Worm (Caenorhabditis elegans) whole organism, L4/young adult: ENCODE measurements around the gene C17C3.3.

ENCODE experiments used
- W03F9.2 ChIP-seq: fragments of 150-350 bp; optimal IDR thresholded peaks from 2 replicates; lab custom pipeline; 2014; ENCODE audit warnings: missing biosample characterization, missing genetic modification characterization
- him-1 ChIP-seq: sonication (generic microtip); optimal IDR thresholded peaks from 2 replicates; lab custom pipeline; 2016; ENCODE audit warnings: missing genotype, missing genetic modification reagents, missing genetic modification characterization, missing compliant biosample characterization

- TF ChIP-seq him-1 (tag; lab: Kevin White, UChicago) (no peak), W03F9.2 (tag; lab: Kevin White, UChicago) (no peak)
These were observed 7.2 kb upstream of the C17C3.3 start, which contains the start of gene ins-12 for ce11 chrII:5554317-5554716.
